Fruit fly (Drosophila melanogaster): ENCODE data around the gene CG13794.

- no peak for TF ChIP-seq Dfd (GFP tag; optimal IDR thresholded peaks at IDR 0.05)
- TF ChIP-seq h (GFP tag; optimal IDR thresholded peaks at IDR 0.05) = no peak
- no peak for TF ChIP-seq sage (GFP tag; optimal IDR thresholded peaks at IDR 0.05)
Observed at dm6 chr2L:7744739-7745138, 22.1 kb upstream of the CG13794 start, which contains the start of gene CG7214.

Measured in whole organism, wandering third instar larva.